Worm (Caenorhabditis elegans): ENCODE results near the gene F41C3.1.

ce11 chrII:4726750-4727384, 25.2 kb upstream of the F41C3.1 start:
- TF ChIP-seq ceh-9 (tag; optimal IDR thresholded peaks at IDR 0.05) (no peak), ceh-6 (GFP tag; optimal IDR thresholded peaks at IDR 0.05) (no peak)
